Fruit fly (Drosophila melanogaster): ENCODE results near the gene CG13855.

DNA sequence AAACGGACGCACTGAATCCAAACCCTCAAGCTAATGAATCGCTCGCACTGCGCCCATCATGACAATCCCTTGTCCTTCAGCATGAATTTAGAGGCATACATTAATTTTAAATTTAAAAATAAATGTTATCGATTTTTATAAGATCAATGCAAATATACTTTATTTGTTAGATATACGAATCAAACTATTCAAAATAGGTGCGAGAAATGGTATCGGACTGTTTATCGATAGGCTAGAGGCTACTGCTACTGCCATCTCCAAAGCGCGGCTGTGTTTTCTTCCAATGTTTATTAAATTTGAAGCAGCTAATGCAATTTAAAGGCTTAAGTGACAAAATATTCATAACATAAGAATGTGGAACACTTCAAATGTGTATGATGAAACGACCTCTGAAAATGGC is 24.7 kb upstream of the CG13855 start, which contains the start of gene CG43342:
- TF ChIP-seq pan (optimal IDR thresholded peaks at IDR 0.05): no peak
- TF ChIP-seq CG8478 (optimal IDR thresholded peaks at IDR 0.05): no peak
- no peak for TF ChIP-seq psq (optimal IDR thresholded peaks at IDR 0.05)
- TF ChIP-seq usp (GFP tag; optimal IDR thresholded peaks at IDR 0.05): no peak
- no peak for TF ChIP-seq EcR (GFP tag; optimal IDR thresholded peaks at IDR 0.05)

Measured in whole organism.